Worm (Caenorhabditis elegans) whole organism, L3 larva: Measurements from ENCODE around the gene C16D9.6.

Experiments used
- aly-2 ChIP-seq: fragments of 150-350 bp; optimal IDR thresholded peaks from 2 replicates; lab custom pipeline; 2014; ENCODE audit warnings: missing biosample characterization, missing genetic modification characterization
- egl-27 ChIP-seq: sonication (generic microtip); optimal IDR thresholded peaks from 4 replicates; lab custom pipeline; 2017; ENCODE audit warnings: missing biosample characterization, missing genetic modification reagents, missing genetic modification characterization
- fkh-10 ChIP-seq: sonication (generic microtip); optimal IDR thresholded peaks from 2 replicates; lab custom pipeline; 2017; ENCODE audit warnings: missing biosample characterization, missing genetic modification reagents, missing genetic modification characterization
- lin-15B ChIP-seq: fragments of 150-350 bp; optimal IDR thresholded peaks from 2 replicates; lab custom pipeline; 2014; ENCODE audit warnings: missing biosample characterization, missing genetic modification characterization
- pha-4 ChIP-seq: fragments of 150-350 bp; optimal IDR thresholded peaks from 2 replicates; lab custom pipeline; 2014; ENCODE audit warnings: missing biosample characterization, missing genetic modification reagents, missing genetic modification characterization
- pqm-1 ChIP-seq: fragments of 150-350 bp; optimal IDR thresholded peaks from 2 replicates; lab custom pipeline; 2017; ENCODE audit warnings: missing biosample characterization, missing genetic modification characterization, inconsistent platforms
- sea-2 ChIP-seq: fragments of 150-350 bp; sonication (generic microtip); optimal IDR thresholded peaks from 4 replicates; lab custom pipeline; 2014; ENCODE audit warnings: missing biosample characterization, missing genetic modification reagents, missing genetic modification characterization
- unc-39 ChIP-seq: sonication (generic microtip); optimal IDR thresholded peaks from 4 replicates; lab custom pipeline; 2017; ENCODE audit warnings: missing biosample characterization, missing genetic modification characterization
- zag-1 ChIP-seq: fragments of 150-350 bp; optimal IDR thresholded peaks from 2 replicates; lab custom pipeline; 2014; ENCODE audit warnings: missing biosample characterization, missing genetic modification characterization

- no peak for TF ChIP-seq sea-2
- no peak for TF ChIP-seq aly-2 (tag; lab: Kevin White, UChicago)
- no peak for TF ChIP-seq egl-27
- TF ChIP-seq pqm-1 (tag; lab: Kevin White, UChicago), result no peak
- TF ChIP-seq pha-4 (tag; lab: Kevin White, UChicago), result no peak
- TF ChIP-seq fkh-10 (GFP tag; lab: Kevin White, UChicago), result no peak
- no peak for TF ChIP-seq unc-39 (tag; lab: Kevin White, UChicago)
- TF ChIP-seq zag-1, result no peak
- no peak for TF ChIP-seq lin-15B
Observed at ce11 chrV:8252532-8252931, 2.4 kb upstream of the C16D9.6 start.
